Fruit fly (Drosophila melanogaster): ENCODE results near the gene CG15399.

DNA sequence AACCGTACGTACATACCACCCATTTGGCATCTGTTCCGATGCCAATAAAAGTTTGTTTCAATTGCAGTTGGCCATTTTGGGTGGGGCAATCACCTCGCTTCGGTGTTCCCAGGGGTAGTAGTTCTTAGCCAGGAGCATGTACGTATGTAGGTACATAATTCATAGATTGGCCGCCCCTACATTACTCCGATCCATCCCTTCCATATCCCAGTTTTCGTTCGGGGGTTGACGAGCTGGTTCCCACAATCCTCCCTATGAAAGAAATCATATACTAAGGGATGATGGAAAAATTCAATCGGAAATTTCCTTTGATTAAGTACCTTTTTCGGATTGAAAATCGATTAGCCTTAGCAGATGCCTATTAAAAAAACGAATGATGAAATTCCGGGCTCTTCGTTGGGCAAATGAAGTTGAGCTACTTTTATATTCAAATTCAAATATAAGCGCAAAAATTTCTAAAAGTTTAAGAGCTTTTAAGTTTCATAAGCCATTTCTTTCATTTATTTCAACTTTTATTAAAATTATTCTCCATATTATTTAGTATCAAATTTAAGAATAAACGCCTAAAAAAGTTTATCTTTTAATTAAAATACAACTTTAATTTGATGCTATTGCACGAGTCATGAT is 13.5 kb downstream of the CG15399 start:
- TF ChIP-seq CG11294 (GFP tag; IDR thresholded peaks at IDR 0.05) (no peak), dac (GFP tag; optimal IDR thresholded peaks at IDR 0.05) (no peak), Hr39 (GFP tag; optimal IDR thresholded peaks at IDR 0.05) (no peak), CG6163 (GFP tag; IDR thresholded peaks at IDR 0.05) (no peak), CG31627 (GFP tag; optimal IDR thresholded peaks at IDR 0.05) (no peak), Smox (GFP tag; optimal IDR thresholded peaks at IDR 0.05) (no peak), esn (GFP tag; optimal IDR thresholded peaks at IDR 0.05) (no peak), Eip75B (GFP tag; optimal IDR thresholded peaks at IDR 0.05) (no peak), svp (GFP tag) (peak; percentile 15)

Data from whole organism, prepupa.